Worm (Caenorhabditis elegans): ENCODE measurements around the gene athp-2.

Gene athp-2

ce11 chrII:4369715-4370114 lies 29.7 kb downstream of the athp-2 start:
- TF ChIP-seq ceh-28 (tag; optimal IDR thresholded peaks at IDR 0.05) (no peak), nhr-76 (tag; optimal IDR thresholded peaks at IDR 0.05) (no peak), tbx-2 (tag; optimal IDR thresholded peaks at IDR 0.05) (no peak), ceh-82 (tag; optimal IDR thresholded peaks at IDR 0.05) (no peak), nhr-11 (tag; optimal IDR thresholded peaks at IDR 0.05) (no peak), skn-1 (tag; optimal IDR thresholded peaks at IDR 0.05) (no peak), nhr-25 (tag; optimal IDR thresholded peaks at IDR 0.05) (no peak), ceh-9 (tag; optimal IDR thresholded peaks at IDR 0.05) (no peak), elt-2 (tag; optimal IDR thresholded peaks at IDR 0.05) (no peak), jun-1 (tag; optimal IDR thresholded peaks at IDR 0.05) (no peak), ztf-4 (tag; optimal IDR thresholded peaks at IDR 0.05) (no peak), nhr-43 (tag; optimal IDR thresholded peaks at IDR 0.05; ENCODE audit: poor library complexity, severe bottlenecking) (no peak), fkh-10 (GFP tag; optimal IDR thresholded peaks at IDR 0.05) (no peak), hmg-11 (tag; optimal IDR thresholded peaks at IDR 0.05) (no peak), nhr-77 (tag; optimal IDR thresholded peaks at IDR 0.05) (no peak), lin-15B (tag; optimal IDR thresholded peaks at IDR 0.05) (no peak), snpc-4 (tag; optimal IDR thresholded peaks at IDR 0.05) (no peak), nhr-12 (tag; optimal IDR thresholded peaks at IDR 0.05) (no peak), nhr-28 (tag; optimal IDR thresholded peaks at IDR 0.05) (no peak)

ce11 chrII:4370842-4371241 lies 30.9 kb downstream of the athp-2 start:
- TF ChIP-seq nhr-67 (tag; optimal IDR thresholded peaks at IDR 0.05), result no peak
- no peak for TF ChIP-seq ztf-11 (tag; optimal IDR thresholded peaks at IDR 0.05)
- peak; percentile 0 for TF ChIP-seq elt-2 (tag; optimal IDR thresholded peaks at IDR 0.05)
- TF ChIP-seq pha-4 (tag; optimal IDR thresholded peaks at IDR 0.05), result peak; percentile 78
- no peak for TF ChIP-seq nhr-76 (tag; optimal IDR thresholded peaks at IDR 0.05)
- no peak for TF ChIP-seq ZK546.5 (tag; optimal IDR thresholded peaks at IDR 0.05)

- TF ChIP-seq pqm-1 (tag; optimal IDR thresholded peaks at IDR 0.05) (peak; percentile 32), ceh-16 (tag; optimal IDR thresholded peaks at IDR 0.05) (no peak), nhr-237 (tag; optimal IDR thresholded peaks at IDR 0.05) (no peak), nhr-23 (tag; optimal IDR thresholded peaks at IDR 0.05) (no peak), ceh-28 (tag; optimal IDR thresholded peaks at IDR 0.05) (no peak), nhr-43 (tag; optimal IDR thresholded peaks at IDR 0.05; ENCODE audit: poor library complexity, severe bottlenecking) (peak; percentile 21), nhr-77 (tag; optimal IDR thresholded peaks at IDR 0.05) (no peak), zag-1 (tag; optimal IDR thresholded peaks at IDR 0.05) (no peak), skn-1 (tag; optimal IDR thresholded peaks at IDR 0.05) (peak; percentile 21), elt-2 (tag; optimal IDR thresholded peaks at IDR 0.05) (peak; percentile 80), fkh-2 (tag; optimal IDR thresholded peaks at IDR 0.05) (no peak), pha-4 (tag; optimal IDR thresholded peaks at IDR 0.05) (peak; percentile 24), ama-1 (optimal IDR thresholded peaks at IDR 0.05) (peak; percentile 82), mdl-1 (tag; optimal IDR thresholded peaks at IDR 0.05) (no peak)
Measured at ce11 chrII:4372406-4372805, 32.4 kb downstream of the athp-2 start, which contains the start of gene paic-1. Gene paic-1, minus strand, starts transcription at chrII:4372525.

ce11 chrII:4372867-4373397 lies 33.0 kb downstream of the athp-2 start:
- TF ChIP-seq ama-1 (optimal IDR thresholded peaks at IDR 0.05), result no peak
- TF ChIP-seq nhr-67 (tag; optimal IDR thresholded peaks at IDR 0.05), result no peak
- no peak for TF ChIP-seq nhr-25 (tag; optimal IDR thresholded peaks at IDR 0.05)
- no peak for TF ChIP-seq ceh-9 (tag; optimal IDR thresholded peaks at IDR 0.05)

ce11 chrII:4374885-4375284 lies 34.9 kb downstream of the athp-2 start:
- TF ChIP-seq egl-5 (tag; optimal IDR thresholded peaks at IDR 0.05), result no peak
- no peak for TF ChIP-seq lsy-12 (tag; optimal IDR thresholded peaks at IDR 0.05)
- no peak for TF ChIP-seq jun-1 (tag; optimal IDR thresholded peaks at IDR 0.05)
- TF ChIP-seq mml-1 (tag; optimal IDR thresholded peaks at IDR 0.05), result no peak
- TF ChIP-seq ztf-4 (tag; optimal IDR thresholded peaks at IDR 0.05), result no peak
- TF ChIP-seq snpc-4 (tag; optimal IDR thresholded peaks at IDR 0.05), result no peak
- TF ChIP-seq elt-2 (tag; optimal IDR thresholded peaks at IDR 0.05), result no peak
- TF ChIP-seq mdl-1 (tag; optimal IDR thresholded peaks at IDR 0.05), result no peak
- TF ChIP-seq nhr-12 (tag; optimal IDR thresholded peaks at IDR 0.05), result no peak
